Fruit fly (Drosophila melanogaster) whole organism, adult: Measurements from ENCODE around the gene CG1847.

Source experiments
- CG11617 ChIP-seq: fragments of 200-800 bp; sonication (Bioruptor generic); optimal IDR thresholded peaks from 2 replicates; lab custom pipeline; 2017; ENCODE audit warnings: mild to moderate bottlenecking, missing biosample characterization, missing genetic modification reagents, missing genetic modification characterization
- CG12768 ChIP-seq: fragments of 200-800 bp; sonication (Bioruptor generic); optimal IDR thresholded peaks from 2 replicates; lab custom pipeline; 2017; ENCODE audit warnings: missing biosample characterization, missing genetic modification characterization, mild to moderate bottlenecking, moderate library complexity, missing genetic modification reagents
- CG14711 ChIP-seq: fragments of 200-800 bp; sonication (Bioruptor generic); optimal IDR thresholded peaks from 2 replicates; lab custom pipeline; 2018; ENCODE audit warnings: missing biosample characterization, mild to moderate bottlenecking, missing genetic modification characterization, moderate library complexity
- CG1620 ChIP-seq: fragments of 200-800 bp; sonication (Bioruptor generic); optimal IDR thresholded peaks from 2 replicates; lab custom pipeline; 2016; ENCODE audit warnings: missing biosample characterization, missing genetic modification characterization
- CG33017 ChIP-seq: fragments of 200-800 bp; sonication (Bioruptor generic); optimal IDR thresholded peaks from 2 replicates; lab custom pipeline; 2018; ENCODE audit warnings: missing biosample characterization, mild to moderate bottlenecking, missing genetic modification characterization, moderate library complexity
- CG7101 ChIP-seq: fragments of 200-800 bp; sonication (Bioruptor generic); optimal IDR thresholded peaks from 2 replicates; lab custom pipeline; 2018; ENCODE audit warnings: missing biosample characterization, mild to moderate bottlenecking, missing genetic modification characterization, moderate library complexity
- Crg-1 ChIP-seq: fragments of 200-800 bp; sonication (Bioruptor generic); optimal IDR thresholded peaks from 2 replicates; lab custom pipeline; 2016; ENCODE audit warnings: missing biosample characterization, missing genetic modification characterization
- Hr96 ChIP-seq: fragments of 200-800 bp; sonication (Bioruptor generic); optimal IDR thresholded peaks from 2 replicates; lab custom pipeline; 2016; ENCODE audit warnings: missing biosample characterization, missing genetic modification characterization
- Mnt ChIP-seq: fragments of 200-800 bp; sonication (Bioruptor generic); optimal IDR thresholded peaks from 2 replicates; lab custom pipeline; 2016; ENCODE audit warnings: missing biosample characterization, mild to moderate bottlenecking, missing genetic modification characterization
- bab1 ChIP-seq: fragments of 200-800 bp; sonication (Bioruptor generic); optimal IDR thresholded peaks from 3 replicates; lab custom pipeline; 2019; ENCODE audit warnings: missing biosample characterization, mild to moderate bottlenecking, missing genetic modification characterization, moderate library complexity
- cic ChIP-seq: fragments of 200-800 bp; sonication (Bioruptor generic); optimal IDR thresholded peaks from 2 replicates; lab custom pipeline; 2017; ENCODE audit warnings: missing biosample characterization, mild to moderate bottlenecking, missing genetic modification characterization, moderate library complexity

dm6 chrX:11882447-11882846 lies 13.5 kb downstream of the CG1847 start:
- no peak for TF ChIP-seq cic (GFP tag; lab: Kevin White, UChicago)
- no peak for TF ChIP-seq CG11617 (GFP tag; lab: Kevin White, UChicago)
- TF ChIP-seq CG14711 (tag; lab: Kevin White, UChicago): no peak
- TF ChIP-seq bab1 (GFP tag; lab: Kevin White, UChicago): no peak
- no peak for TF ChIP-seq CG12768 (GFP tag; lab: Kevin White, UChicago)
- no peak for TF ChIP-seq Crg-1 (GFP tag; lab: Kevin White, UChicago)
- no peak for TF ChIP-seq CG33017
- no peak for TF ChIP-seq CG7101 (tag; lab: Kevin White, UChicago)
- TF ChIP-seq Hr96 (GFP tag; lab: Kevin White, UChicago): no peak
- no peak for TF ChIP-seq Mnt
- TF ChIP-seq CG1620 (GFP tag; lab: Kevin White, UChicago): no peak
